Fruit fly (Drosophila melanogaster): ENCODE measurements around the gene RPA3.

RPA3 gene

dm6 chrX:11615652-11616495 is at the start of gene RPA3, which contains the start of gene Met:
Gene RPA3 (minus strand): TSS chrX:11615840.
Gene Met (plus strand): TSS chrX:11616124.
- TF ChIP-seq tj (GFP tag; optimal IDR thresholded peaks at IDR 0.05) = peak; percentile 84
- TF ChIP-seq cnc (optimal IDR thresholded peaks at IDR 0.05) = no peak
- no peak for TF ChIP-seq CG5204 (GFP tag; optimal IDR thresholded peaks at IDR 0.05)
- no peak for TF ChIP-seq cic (GFP tag; optimal IDR thresholded peaks at IDR 0.05)
- TF ChIP-seq Mnt (GFP tag; optimal IDR thresholded peaks at IDR 0.05) = peak; percentile 17
- no peak for TF ChIP-seq Hr96 (GFP tag; optimal IDR thresholded peaks at IDR 0.05)
- TF ChIP-seq CG7045 (GFP tag; optimal IDR thresholded peaks at IDR 0.05) = no peak
- no peak for TF ChIP-seq CG12768 (GFP tag; optimal IDR thresholded peaks at IDR 0.05)
- TF ChIP-seq CG1620 (GFP tag; optimal IDR thresholded peaks at IDR 0.05) = no peak
- no peak for TF ChIP-seq kay (GFP tag; ENCODE audit: borderline replicate concordance)
- TF ChIP-seq CG7101 (tag; optimal IDR thresholded peaks at IDR 0.05) = no peak
- no peak for TF ChIP-seq CG33017 (tag; optimal IDR thresholded peaks at IDR 0.05)
- no peak for TF ChIP-seq CG11617 (GFP tag; optimal IDR thresholded peaks at IDR 0.05)
- no peak for TF ChIP-seq Crg-1 (GFP tag; optimal IDR thresholded peaks at IDR 0.05)
- peak; percentile 18 for TF ChIP-seq bab1 (GFP tag; optimal IDR thresholded peaks at IDR 0.05)
- no peak for TF ChIP-seq Clk (GFP tag; optimal IDR thresholded peaks at IDR 0.05)
- TF ChIP-seq CG14711 (tag; optimal IDR thresholded peaks at IDR 0.05) = no peak
- TF ChIP-seq toe (GFP tag; optimal IDR thresholded peaks at IDR 0.05) = no peak
- TF ChIP-seq ovo (GFP tag; optimal IDR thresholded peaks at IDR 0.05) = no peak
- TF ChIP-seq pad (GFP tag; optimal IDR thresholded peaks at IDR 0.05) = no peak

- no peak for TF ChIP-seq CG12768 (GFP tag; optimal IDR thresholded peaks at IDR 0.05)
Observed at dm6 chrX:11664058-11664457, 48.4 kb upstream of the RPA3 start.

- TF ChIP-seq Mnt (GFP tag; optimal IDR thresholded peaks at IDR 0.05) (no peak), CG7101 (tag; optimal IDR thresholded peaks at IDR 0.05) (peak; percentile 43)
Observed at dm6 chrX:11660476-11660875, 44.8 kb upstream of the RPA3 start.

- TF ChIP-seq CG33017 (tag; optimal IDR thresholded peaks at IDR 0.05) = no peak
- TF ChIP-seq Clk (GFP tag; optimal IDR thresholded peaks at IDR 0.05) = no peak
- TF ChIP-seq bab1 (GFP tag; optimal IDR thresholded peaks at IDR 0.05) = no peak
Observed at dm6 chrX:11659634-11660033, 44.0 kb upstream of the RPA3 start.

dm6 chrX:11659080-11659479 is 43.4 kb upstream of the RPA3 start:
- TF ChIP-seq CG7101 (tag; optimal IDR thresholded peaks at IDR 0.05) = peak; percentile 61
- TF ChIP-seq bab1 (GFP tag; optimal IDR thresholded peaks at IDR 0.05) = peak; percentile 83
- TF ChIP-seq CG7045 (GFP tag; optimal IDR thresholded peaks at IDR 0.05) = peak; percentile 42
- no peak for TF ChIP-seq Crg-1 (GFP tag; optimal IDR thresholded peaks at IDR 0.05)
- TF ChIP-seq pad (GFP tag; optimal IDR thresholded peaks at IDR 0.05) = peak; percentile 28
- peak; percentile 27 for TF ChIP-seq toe (GFP tag; optimal IDR thresholded peaks at IDR 0.05)
- no peak for TF ChIP-seq Hr96 (GFP tag; optimal IDR thresholded peaks at IDR 0.05)
- TF ChIP-seq CG14711 (tag; optimal IDR thresholded peaks at IDR 0.05) = peak; percentile 47
- TF ChIP-seq CG11617 (GFP tag; optimal IDR thresholded peaks at IDR 0.05) = peak; percentile 26
- peak; percentile 11 for TF ChIP-seq CG5204 (GFP tag; optimal IDR thresholded peaks at IDR 0.05)
- TF ChIP-seq Mnt (GFP tag; optimal IDR thresholded peaks at IDR 0.05) = no peak
- peak; percentile 37 for TF ChIP-seq tj (GFP tag; optimal IDR thresholded peaks at IDR 0.05)
- TF ChIP-seq Clk (GFP tag; optimal IDR thresholded peaks at IDR 0.05) = no peak
- peak; percentile 20 for TF ChIP-seq CG33017 (tag; optimal IDR thresholded peaks at IDR 0.05)
- no peak for TF ChIP-seq cnc (optimal IDR thresholded peaks at IDR 0.05)
- no peak for TF ChIP-seq cic (GFP tag; optimal IDR thresholded peaks at IDR 0.05)
- peak; percentile 33 for TF ChIP-seq CG12768 (GFP tag; optimal IDR thresholded peaks at IDR 0.05)

dm6 chrX:11658181-11658842 is 42.7 kb upstream of the RPA3 start:
- TF ChIP-seq tj (GFP tag; optimal IDR thresholded peaks at IDR 0.05) (no peak), Hr96 (GFP tag; optimal IDR thresholded peaks at IDR 0.05) (no peak), CG11617 (GFP tag; optimal IDR thresholded peaks at IDR 0.05) (no peak), CG12768 (GFP tag; optimal IDR thresholded peaks at IDR 0.05) (no peak), CG1620 (GFP tag; optimal IDR thresholded peaks at IDR 0.05) (no peak), CG33017 (tag; optimal IDR thresholded peaks at IDR 0.05) (no peak), CG7045 (GFP tag; optimal IDR thresholded peaks at IDR 0.05) (no peak), Crg-1 (GFP tag; optimal IDR thresholded peaks at IDR 0.05) (no peak), cnc (optimal IDR thresholded peaks at IDR 0.05) (no peak), pad (GFP tag; optimal IDR thresholded peaks at IDR 0.05) (no peak), toe (GFP tag; optimal IDR thresholded peaks at IDR 0.05) (no peak), cic (GFP tag; optimal IDR thresholded peaks at IDR 0.05) (no peak), ovo (GFP tag; optimal IDR thresholded peaks at IDR 0.05) (no peak)

- TF ChIP-seq bab1 (GFP tag; optimal IDR thresholded peaks at IDR 0.05) = no peak
- no peak for TF ChIP-seq cic (GFP tag; optimal IDR thresholded peaks at IDR 0.05)
- no peak for TF ChIP-seq Mnt (GFP tag; optimal IDR thresholded peaks at IDR 0.05)
- no peak for TF ChIP-seq CG14711 (tag; optimal IDR thresholded peaks at IDR 0.05)
- no peak for TF ChIP-seq tj (GFP tag; optimal IDR thresholded peaks at IDR 0.05)
- no peak for TF ChIP-seq ovo (GFP tag; optimal IDR thresholded peaks at IDR 0.05)
Observed at dm6 chrX:11657140-11657539, 41.5 kb upstream of the RPA3 start.

All from whole organism, adult.